Worm (Caenorhabditis elegans) whole organism, L3 larva: ENCODE results near the gene lido-2.

Experiments
- ama-1 ChIP-seq: fragments of 150-350 bp; optimal IDR thresholded peaks from 2 replicates; lab custom pipeline; 2018
- ceh-82 ChIP-seq: fragments of 150-350 bp; optimal IDR thresholded peaks from 2 replicates; lab custom pipeline; 2014; ENCODE audit warnings: missing biosample characterization, missing genetic modification characterization
- daf-12 ChIP-seq: fragments of 150-350 bp; optimal IDR thresholded peaks from 2 replicates; lab custom pipeline; 2014; ENCODE audit warnings: missing biosample characterization, missing genetic modification reagents, missing genetic modification characterization
- elt-3 ChIP-seq, 3 experiments: fragments of 150-350 bp in 1 of 3; sonication (generic microtip) in 2 of 3; optimal IDR thresholded peaks; 2 replicates in 2 of 3; 4 replicates in 1 of 3; lab custom pipeline; 2014 to 2017; ENCODE audit warnings: missing biosample characterization in 3 of 3, missing genetic modification characterization in 3 of 3
- lin-15B ChIP-seq: fragments of 150-350 bp; optimal IDR thresholded peaks from 2 replicates; lab custom pipeline; 2014; ENCODE audit warnings: missing biosample characterization, missing genetic modification characterization
- nhr-23 ChIP-seq: fragments of 150-350 bp; optimal IDR thresholded peaks from 2 replicates; lab custom pipeline; 2014; ENCODE audit warnings: missing biosample characterization, missing genetic modification reagents, missing genetic modification characterization
- nhr-25 ChIP-seq: sonication (generic microtip); optimal IDR thresholded peaks from 2 replicates; lab custom pipeline; 2017; ENCODE audit warnings: missing biosample characterization, missing genetic modification characterization
- nhr-28 ChIP-seq: fragments of 150-350 bp; optimal IDR thresholded peaks from 2 replicates; lab custom pipeline; 2014; ENCODE audit warnings: missing biosample characterization, missing genetic modification characterization
- pha-4 ChIP-seq: fragments of 150-350 bp; optimal IDR thresholded peaks from 2 replicates; lab custom pipeline; 2014; ENCODE audit warnings: missing biosample characterization, missing genetic modification reagents, missing genetic modification characterization
- pqm-1 ChIP-seq: fragments of 150-350 bp; optimal IDR thresholded peaks from 2 replicates; lab custom pipeline; 2017; ENCODE audit warnings: missing biosample characterization, missing genetic modification characterization, inconsistent platforms
- unc-39 ChIP-seq: sonication (generic microtip); optimal IDR thresholded peaks from 4 replicates; lab custom pipeline; 2017; ENCODE audit warnings: missing biosample characterization, missing genetic modification characterization
- zag-1 ChIP-seq: fragments of 150-350 bp; optimal IDR thresholded peaks from 2 replicates; lab custom pipeline; 2014; ENCODE audit warnings: missing biosample characterization, missing genetic modification characterization

Gene lido-2

DNA sequence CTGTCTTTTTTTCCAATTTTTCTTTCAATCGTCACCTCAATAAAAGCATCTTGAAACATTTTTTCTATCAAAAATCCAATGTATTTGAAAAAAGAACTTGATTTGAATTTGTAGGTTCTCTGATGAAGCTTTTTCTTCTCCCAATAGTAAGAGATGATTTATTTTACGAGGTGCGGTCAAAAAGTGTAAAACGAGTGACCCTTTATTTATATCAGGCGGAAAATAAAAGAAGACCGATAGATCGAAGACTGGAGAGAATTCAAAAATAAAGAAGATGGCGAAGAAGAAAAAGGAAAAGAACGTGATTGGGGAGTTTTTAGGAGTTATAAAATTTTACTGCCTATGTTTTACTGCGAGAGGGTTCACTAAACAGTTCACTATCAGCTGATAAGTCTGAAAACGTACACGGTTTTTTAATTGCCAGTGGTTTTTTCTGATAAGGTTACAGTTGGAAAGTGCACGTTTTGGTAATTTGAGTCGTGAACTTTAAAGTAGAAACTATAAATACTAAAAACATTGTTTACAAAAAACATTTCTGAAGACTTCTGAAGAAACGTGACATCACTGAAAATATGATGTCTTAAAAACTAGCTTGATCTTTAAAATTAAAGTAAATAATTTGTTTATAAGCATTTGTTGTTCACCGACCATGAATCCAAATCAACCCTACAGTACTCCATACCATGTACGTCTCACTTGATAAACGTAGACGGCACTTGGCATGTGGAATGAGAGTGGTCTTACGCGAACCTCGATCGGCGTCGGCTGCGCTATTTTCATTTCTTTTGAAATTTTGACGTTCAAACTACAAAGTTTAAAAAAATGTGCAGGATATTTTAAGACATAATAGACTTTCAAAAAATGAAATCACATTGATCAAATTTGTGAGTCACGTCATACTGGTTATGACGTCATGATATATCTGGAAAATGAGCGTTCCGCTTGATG is 44.4 kb downstream of the lido-2 start (continued):
- TF ChIP-seq nhr-25 (tag; lab: Kevin White, UChicago), result no peak
- TF ChIP-seq ama-1 (lab: Kevin White, UChicago), result peak; percentile 39
- no peak for TF ChIP-seq ceh-82 (tag; lab: Kevin White, UChicago)
- TF ChIP-seq nhr-28 (tag; lab: Kevin White, UChicago), result no peak
- TF ChIP-seq unc-39 (tag; lab: Kevin White, UChicago), result no peak
- no peak for TF ChIP-seq elt-3 (tag; optimal IDR thresholded peaks at IDR 0.05; lab: Kevin White, UChicago)
- TF ChIP-seq pqm-1, result peak; percentile 69
- TF ChIP-seq nhr-23 (tag; lab: Kevin White, UChicago), result no peak

DNA sequence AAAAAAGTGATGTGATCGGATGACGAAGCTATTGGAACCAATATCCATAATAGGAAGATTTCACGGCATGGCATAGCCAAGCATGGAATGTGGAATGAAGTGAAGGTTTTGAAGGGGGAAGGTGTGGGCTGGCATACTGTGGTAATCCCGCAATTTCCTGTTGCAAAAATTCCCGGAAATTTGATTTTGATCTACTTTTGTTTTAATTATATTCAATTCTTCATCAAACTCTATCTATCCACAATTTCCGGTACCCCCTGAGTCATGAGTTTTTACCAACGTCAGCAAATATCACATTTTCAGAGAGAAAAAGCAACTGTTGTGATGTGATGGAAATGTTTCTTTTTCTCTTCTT is 45.1 kb downstream of the lido-2 start, which contains the start of gene gcy-11:
Gene gcy-11, minus strand, starts transcription at position 101 of the 355 bp plus-strand sequence.
- no peak for TF ChIP-seq pqm-1
- TF ChIP-seq unc-39 (tag; lab: Kevin White, UChicago), result no peak
- no peak for TF ChIP-seq zag-1

DNA sequence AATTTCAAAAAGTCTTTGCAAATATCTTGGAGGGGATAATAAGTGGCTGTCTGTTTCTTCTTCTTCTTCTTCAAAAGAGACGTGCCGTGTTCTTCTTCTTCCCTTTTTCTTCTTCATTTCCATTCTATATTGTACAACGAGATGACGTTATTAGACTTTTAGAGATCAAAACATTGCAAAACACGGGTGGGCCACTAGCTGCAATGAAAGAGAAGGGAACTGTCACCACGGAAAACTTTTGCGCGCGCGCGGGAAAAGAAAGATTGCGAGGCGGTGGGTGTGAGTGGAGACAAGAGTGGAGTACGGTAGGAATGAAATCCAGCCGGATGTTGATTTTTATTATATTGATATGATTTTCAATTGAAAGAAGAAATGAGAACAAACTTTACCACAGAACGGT is 46.4 kb downstream of the lido-2 start:
- TF ChIP-seq nhr-23 (tag; lab: Kevin White, UChicago), result peak; percentile 4
- TF ChIP-seq lin-15B (tag; lab: Kevin White, UChicago), result peak; percentile 29
- no peak for TF ChIP-seq daf-12 (tag; lab: Kevin White, UChicago)
- TF ChIP-seq pha-4 (tag; lab: Kevin White, UChicago), result no peak
- TF ChIP-seq, all 47 proteins: peak for 2
